Worm (Caenorhabditis elegans) whole organism, midembryonic: Measurements from ENCODE around the gene F40F8.3.

ENCODE experiments used
- T22C8.4 ChIP-seq: fragments of 200-800 bp; sonication (Bioruptor generic); IDR thresholded peaks from 2 replicates; pipeline ENCODE4 v1.3.6; 2022; ENCODE audit warnings: missing genetic modification characterization, missing compliant biosample characterization
- flt-1 ChIP-seq: fragments of 200-800 bp; sonication (Bioruptor generic); IDR thresholded peaks from 2 replicates; pipeline ENCODE4 v1.3.6; 2022; ENCODE audit warnings: missing genetic modification characterization, missing compliant biosample characterization
- klf-2 ChIP-seq: fragments of 200-800 bp; sonication (Bioruptor generic); conservative IDR thresholded peaks from 2 replicates; pipeline ENCODE4 v1.3.6; 2022; ENCODE audit warnings: missing genetic modification reagents, missing genetic modification characterization, missing compliant biosample characterization
- med-1 ChIP-seq: sonication (generic microtip); optimal IDR thresholded peaks from 2 replicates; lab custom pipeline; 2017; ENCODE audit warnings: missing genetic modification characterization, mild to moderate bottlenecking, missing compliant biosample characterization, antibody characterized with exemption, missing genetic modification reagents; ENCODE audit not compliant: insufficient read depth
- tab-1 ChIP-seq: fragments of 200-800 bp; sonication (Bioruptor generic); IDR thresholded peaks from 2 replicates; pipeline ENCODE4 v1.3.6; 2022; ENCODE audit warnings: missing genetic modification characterization, missing compliant biosample characterization
- ztf-29 ChIP-seq: fragments of 200-800 bp; sonication (Bioruptor generic); IDR thresholded peaks from 2 replicates; pipeline ENCODE4 v1.3.6; 2022; ENCODE audit warnings: missing genetic modification reagents, missing genetic modification characterization, missing compliant biosample characterization

- no peak for TF ChIP-seq T22C8.4 (GFP tag; lab: Robert Waterston, UW)
- no peak for TF ChIP-seq flt-1 (GFP tag; lab: Robert Waterston, UW)
- TF ChIP-seq ztf-29 (GFP tag; lab: Robert Waterston, UW) = no peak
- no peak for TF ChIP-seq tab-1
- no peak for TF ChIP-seq med-1 (GFP tag; lab: Kevin White, UChicago)
- TF ChIP-seq klf-2 (GFP tag; lab: Robert Waterston, UW) = no peak
Measured at ce11 chrII:11094431-11094830, 34.7 kb upstream of the F40F8.3 start.
